Worm (Caenorhabditis elegans) whole organism, late embryonic: ENCODE measurements around the gene gst-33.

Source experiments
- C08G9.2 ChIP-seq: sonication (generic microtip); optimal IDR thresholded peaks from 2 replicates; lab custom pipeline; 2016; ENCODE audit warnings: mild to moderate bottlenecking, missing genetic modification characterization, moderate library complexity, missing compliant biosample characterization
- C38D4.7 ChIP-seq: fragments of 200-800 bp; sonication (Bioruptor generic); optimal IDR thresholded peaks from 2 replicates; lab custom pipeline; 2018; ENCODE audit warnings: mild to moderate bottlenecking, missing genetic modification characterization, moderate library complexity, missing compliant biosample characterization
- F13H6.1 ChIP-seq: sonication (generic microtip); optimal IDR thresholded peaks from 2 replicates; lab custom pipeline; 2016; ENCODE audit warnings: missing genetic modification characterization, missing compliant biosample characterization
- K02D7.2 ChIP-seq: sonication (generic microtip); optimal IDR thresholded peaks from 2 replicates; lab custom pipeline; 2017; ENCODE audit warnings: mild to moderate bottlenecking, missing genetic modification characterization, missing compliant biosample characterization
- K09A11.1 ChIP-seq: sonication (generic microtip); optimal IDR thresholded peaks from 2 replicates; lab custom pipeline; 2017; ENCODE audit warnings: antibody characterized with exemption, mild to moderate bottlenecking, missing genetic modification characterization, missing compliant biosample characterization; ENCODE audit not compliant: insufficient read depth
- T23F11.4 ChIP-seq: fragments of 200-800 bp; sonication (Bioruptor generic); optimal IDR thresholded peaks from 2 replicates; lab custom pipeline; 2018; ENCODE audit warnings: mild to moderate bottlenecking, missing genetic modification characterization, missing compliant biosample characterization
- ahr-1 ChIP-seq: sonication (generic microtip); optimal IDR thresholded peaks from 2 replicates; lab custom pipeline; 2016; ENCODE audit warnings: missing genetic modification characterization, missing compliant biosample characterization
- ama-1 ChIP-seq: fragments of 150-350 bp; optimal IDR thresholded peaks from 2 replicates; lab custom pipeline; 2014
- ceh-18 ChIP-seq: sonication (generic microtip); optimal IDR thresholded peaks from 2 replicates; lab custom pipeline; 2016; ENCODE audit warnings: missing genetic modification characterization, missing compliant biosample characterization
- ceh-31 ChIP-seq: sonication (generic microtip); optimal IDR thresholded peaks from 2 replicates; lab custom pipeline; 2016; ENCODE audit warnings: missing genetic modification characterization, missing compliant biosample characterization
- ceh-34 ChIP-seq: sonication (generic microtip); optimal IDR thresholded peaks from 2 replicates; lab custom pipeline; 2016; ENCODE audit warnings: mild to moderate bottlenecking, missing genetic modification characterization, missing compliant biosample characterization
- ceh-45 ChIP-seq: fragments of 200-800 bp; sonication (Bioruptor generic); IDR thresholded peaks from 2 replicates; pipeline ENCODE4 v1.3.6; 2022; ENCODE audit warnings: missing genetic modification reagents, missing genetic modification characterization, missing compliant biosample characterization
- ceh-6 ChIP-seq: fragments of 200-800 bp; sonication (Bioruptor generic); optimal IDR thresholded peaks from 2 replicates; lab custom pipeline; 2018; ENCODE audit warnings: mild to moderate bottlenecking, missing genetic modification characterization, missing compliant biosample characterization
- dmd-4 ChIP-seq: sonication (generic microtip); optimal IDR thresholded peaks from 2 replicates; lab custom pipeline; 2016; ENCODE audit warnings: borderline replicate concordance, missing genetic modification characterization, missing compliant biosample characterization
- dve-1 ChIP-seq: sonication (generic microtip); optimal IDR thresholded peaks from 2 replicates; lab custom pipeline; 2017; ENCODE audit warnings: antibody characterized with exemption, mild to moderate bottlenecking, missing genetic modification characterization, missing compliant biosample characterization
- elt-2 ChIP-seq: sonication (generic microtip); optimal IDR thresholded peaks from 2 replicates; lab custom pipeline; 2016; ENCODE audit warnings: missing genetic modification reagents, missing genetic modification characterization, missing compliant biosample characterization
- fax-1 ChIP-seq: sonication (generic microtip); optimal IDR thresholded peaks from 2 replicates; lab custom pipeline; 2016; ENCODE audit warnings: missing genotype, missing genetic modification characterization, missing compliant biosample characterization
- fkh-6 ChIP-seq: sonication (generic microtip); optimal IDR thresholded peaks from 2 replicates; lab custom pipeline; 2016; ENCODE audit warnings: missing genetic modification characterization, missing compliant biosample characterization
- gmeb-2 ChIP-seq: sonication (generic microtip); optimal IDR thresholded peaks from 2 replicates; lab custom pipeline; 2016; ENCODE audit warnings: missing genetic modification characterization, inconsistent platforms, missing compliant biosample characterization
- hlh-13 ChIP-seq: fragments of 200-800 bp; sonication (Bioruptor generic); optimal IDR thresholded peaks from 2 replicates; lab custom pipeline; 2018; ENCODE audit warnings: mild to moderate bottlenecking, missing genetic modification characterization, missing compliant biosample characterization
- hlh-15 ChIP-seq: sonication (generic microtip); optimal IDR thresholded peaks from 2 replicates; lab custom pipeline; 2016; ENCODE audit warnings: missing genetic modification characterization, missing compliant biosample characterization
- hlh-8 ChIP-seq: sonication (generic microtip); optimal IDR thresholded peaks from 2 replicates; lab custom pipeline; 2016; ENCODE audit warnings: missing genotype, missing genetic modification characterization, missing compliant biosample characterization
- lim-6 ChIP-seq: sonication (generic microtip); optimal IDR thresholded peaks from 2 replicates; lab custom pipeline; 2016; ENCODE audit warnings: missing genetic modification characterization, missing compliant biosample characterization
- lin-11 ChIP-seq: fragments of 200-800 bp; sonication (Bioruptor generic); optimal IDR thresholded peaks from 2 replicates; lab custom pipeline; 2018; ENCODE audit warnings: mild to moderate bottlenecking, missing genetic modification characterization, missing compliant biosample characterization
- mec-3 ChIP-seq: sonication (generic microtip); optimal IDR thresholded peaks from 2 replicates; lab custom pipeline; 2016; ENCODE audit warnings: borderline replicate concordance, missing genetic modification characterization, missing compliant biosample characterization
- nfya-1 ChIP-seq: sonication (generic microtip); optimal IDR thresholded peaks from 2 replicates; lab custom pipeline; 2017; ENCODE audit warnings: missing genetic modification characterization, mild to moderate bottlenecking, missing compliant biosample characterization, antibody characterized with exemption, moderate library complexity
- nhr-11 ChIP-seq: fragments of 150-350 bp; optimal IDR thresholded peaks from 2 replicates; lab custom pipeline; 2014; ENCODE audit warnings: missing biosample characterization, missing genetic modification characterization
- odd-2 ChIP-seq: sonication (generic microtip); optimal IDR thresholded peaks from 2 replicates; lab custom pipeline; 2017; ENCODE audit warnings: antibody characterized with exemption, mild to moderate bottlenecking, missing genetic modification characterization, missing compliant biosample characterization
- pat-9 ChIP-seq: fragments of 200-800 bp; sonication (Bioruptor generic); optimal IDR thresholded peaks from 2 replicates; lab custom pipeline; 2018; ENCODE audit warnings: mild to moderate bottlenecking, missing genetic modification characterization, moderate library complexity, missing compliant biosample characterization
- pqm-1 ChIP-seq: sonication (generic microtip); optimal IDR thresholded peaks from 2 replicates; lab custom pipeline; 2016; ENCODE audit warnings: missing genetic modification characterization, missing compliant biosample characterization
- pros-1 ChIP-seq: fragments of 150-350 bp; optimal IDR thresholded peaks from 2 replicates; lab custom pipeline; 2014; ENCODE audit warnings: missing biosample characterization, missing genetic modification reagents, missing genetic modification characterization
- sdc-2 ChIP-seq: sonication (generic microtip); optimal IDR thresholded peaks from 2 replicates; lab custom pipeline; 2016; ENCODE audit warnings: missing genotype, missing genetic modification characterization, missing compliant biosample characterization
- sox-2 ChIP-seq: fragments of 200-800 bp; sonication (Bioruptor generic); IDR thresholded peaks from 2 replicates; pipeline ENCODE4 v1.3.6; 2022; ENCODE audit warnings: missing genetic modification reagents, missing genetic modification characterization, missing compliant biosample characterization
- sox-4 ChIP-seq: sonication (generic microtip); optimal IDR thresholded peaks from 2 replicates; lab custom pipeline; 2017; ENCODE audit warnings: mild to moderate bottlenecking, missing genetic modification characterization, inconsistent platforms, missing compliant biosample characterization
- syd-9 ChIP-seq: sonication (generic microtip); optimal IDR thresholded peaks from 2 replicates; lab custom pipeline; 2016; ENCODE audit warnings: mild to moderate bottlenecking, missing genetic modification characterization, moderate library complexity, missing compliant biosample characterization
- tbx-2 ChIP-seq: sonication (generic microtip); optimal IDR thresholded peaks from 2 replicates; lab custom pipeline; 2016; ENCODE audit warnings: missing genetic modification characterization, missing compliant biosample characterization
- tbx-7 ChIP-seq: sonication (generic microtip); optimal IDR thresholded peaks from 2 replicates; lab custom pipeline; 2016; ENCODE audit warnings: missing genotype, missing genetic modification characterization, missing compliant biosample characterization
- ttx-3 ChIP-seq: sonication (generic microtip); optimal IDR thresholded peaks from 2 replicates; lab custom pipeline; 2016; ENCODE audit warnings: missing genetic modification reagents, missing genetic modification characterization, missing compliant biosample characterization
- unc-55 ChIP-seq: sonication (generic microtip); optimal IDR thresholded peaks from 2 replicates; lab custom pipeline; 2017; ENCODE audit warnings: missing biosample characterization, missing genetic modification reagents, missing genetic modification characterization
- unc-86 ChIP-seq: sonication (generic microtip); optimal IDR thresholded peaks from 2 replicates; lab custom pipeline; 2016; ENCODE audit warnings: missing genetic modification characterization, missing compliant biosample characterization
- ztf-16 ChIP-seq: sonication (generic microtip); optimal IDR thresholded peaks from 2 replicates; lab custom pipeline; 2017; ENCODE audit warnings: missing genetic modification characterization, missing compliant biosample characterization

The gst-33 gene

DNA sequence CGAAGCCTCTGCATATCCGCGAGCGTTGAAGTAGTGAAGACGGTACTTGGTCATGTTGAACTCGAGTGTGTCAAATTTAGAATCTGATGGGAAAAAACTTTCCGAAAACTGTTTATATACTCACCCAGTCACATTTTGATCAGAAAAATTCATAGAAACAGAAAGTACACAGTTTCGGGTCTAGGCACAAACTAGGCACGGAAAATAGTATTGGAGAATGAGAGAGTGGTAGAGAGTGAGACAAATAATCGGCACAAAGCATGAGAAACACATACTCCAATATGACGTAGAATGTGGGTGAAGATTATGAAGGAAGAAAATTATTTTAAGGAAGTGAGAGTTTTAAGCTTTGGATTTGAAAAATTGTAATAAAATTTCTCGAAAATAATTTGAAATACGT lies at the start of gene gst-33:
Gene gst-33, minus strand, starts transcription at position 127 of the 400 bp plus-strand sequence.
- TF ChIP-seq nhr-11 (tag; lab: Kevin White, UChicago) (no peak), elt-2 (tag; lab: Kevin White, UChicago) (no peak), hlh-13 (GFP tag; lab: Kevin White, UChicago) (no peak)
- TF ChIP-seq, all 69 proteins: peak for 0

DNA sequence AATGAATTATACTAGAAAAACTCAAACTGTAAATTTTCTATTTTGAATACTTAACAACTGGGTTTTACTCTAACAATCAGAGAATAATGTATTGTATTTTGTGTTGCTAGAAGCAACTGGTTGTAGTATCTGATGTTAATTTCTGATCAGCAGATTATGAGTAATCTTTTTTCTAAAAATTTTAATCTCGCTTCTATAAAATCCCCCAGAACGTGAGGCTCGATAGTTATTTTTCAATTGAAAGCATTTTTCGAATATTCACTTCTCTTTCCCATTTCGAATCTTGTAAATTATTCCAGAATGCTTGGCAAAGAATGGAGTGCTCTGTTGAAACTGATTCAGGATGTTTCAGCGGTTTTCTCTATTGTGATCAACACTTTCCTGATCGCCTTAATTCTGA lies 49.5 kb upstream of the gst-33 start, which contains the start of gene str-227:
Gene str-227, plus strand, starts transcription at position 301 of the 400 bp plus-strand sequence.
- TF ChIP-seq F13H6.1 (tag; lab: Kevin White, UChicago) (no peak), ceh-34 (tag; lab: Kevin White, UChicago) (no peak), hlh-8 (tag; lab: Kevin White, UChicago) (no peak), gmeb-2 (no peak), pqm-1 (no peak), K02D7.2 (no peak), sox-2 (no peak), sdc-2 (no peak), ceh-18 (tag; lab: Kevin White, UChicago) (no peak)

DNA sequence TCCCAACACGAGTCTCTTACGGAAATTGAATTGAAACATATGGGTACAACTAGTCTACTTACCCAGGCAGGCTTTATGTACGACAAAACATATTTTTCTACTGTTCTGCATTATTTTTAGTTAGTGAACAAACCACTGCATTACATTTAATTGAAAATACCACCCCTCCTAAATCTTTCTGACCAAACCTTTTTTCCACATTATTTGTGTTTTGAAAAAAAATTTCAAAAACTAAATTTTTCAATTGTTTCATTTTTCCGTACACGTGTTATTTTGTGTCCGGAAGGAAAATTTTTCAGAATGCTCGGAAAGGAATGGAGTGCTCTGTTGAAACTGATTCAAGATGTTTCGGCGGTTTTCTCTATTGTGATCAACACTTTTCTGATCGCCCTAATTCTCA lies 44.0 kb upstream of the gst-33 start, which contains the start of gene str-226:
Gene str-226, plus strand, starts transcription at position 301 of the 400 bp plus-strand sequence.
- TF ChIP-seq K02D7.2 (no peak), sox-4 (tag; lab: Kevin White, UChicago) (no peak), unc-55 (GFP tag; lab: Kevin White, UChicago) (no peak), ama-1 (lab: Kevin White, UChicago) (no peak), nhr-11 (tag; lab: Kevin White, UChicago) (no peak), ceh-18 (tag; lab: Kevin White, UChicago) (no peak), dmd-4 (tag; lab: Kevin White, UChicago) (no peak), T23F11.4 (GFP tag; lab: Kevin White, UChicago) (no peak), lim-6 (tag; lab: Kevin White, UChicago) (no peak), unc-86 (tag; lab: Kevin White, UChicago) (no peak), pqm-1 (no peak)

ce11 chrV:3509878-3510277 lies 41.5 kb upstream of the gst-33 start, which contains the start of gene str-228:
Gene str-228 (plus strand): TSS chrV:3510178.
- TF ChIP-seq T23F11.4 (GFP tag; lab: Kevin White, UChicago) (no peak), F13H6.1 (tag; lab: Kevin White, UChicago) (no peak), K09A11.1 (tag; lab: Kevin White, UChicago) (no peak), C38D4.7 (no peak), fkh-6 (tag; lab: Kevin White, UChicago) (no peak), ahr-1 (tag; lab: Kevin White, UChicago) (no peak), tbx-2 (tag; lab: Kevin White, UChicago) (no peak), syd-9 (tag; lab: Kevin White, UChicago) (no peak), lin-11 (tag; lab: Kevin White, UChicago) (no peak), pat-9 (no peak), sox-2 (no peak), nfya-1 (tag; lab: Kevin White, UChicago) (no peak), ceh-45 (no peak), ceh-6 (GFP tag; lab: Kevin White, UChicago) (no peak)

DNA sequence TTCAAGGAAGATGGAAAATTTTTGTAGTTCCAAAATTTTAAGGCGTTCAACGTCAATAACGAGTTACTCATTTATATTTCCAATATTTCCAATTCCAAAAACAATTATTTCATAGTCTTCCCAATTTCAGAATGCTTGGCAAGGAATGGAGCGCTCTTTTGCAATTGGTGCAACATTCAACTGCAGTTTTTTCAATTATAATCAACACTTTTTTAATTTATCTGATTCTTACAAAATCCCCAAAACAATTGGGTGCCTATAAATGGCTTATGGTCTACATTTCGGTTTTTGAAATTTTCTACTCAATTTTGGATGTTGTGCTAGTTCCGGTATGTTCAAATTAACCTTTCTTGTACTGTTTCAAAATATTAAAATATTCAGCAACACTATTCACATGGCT lies 39.3 kb upstream of the gst-33 start, which contains the start of gene str-225:
Gene str-225, plus strand, starts transcription at position 132 of the 400 bp plus-strand sequence.
- TF ChIP-seq odd-2 (no peak), K02D7.2 (no peak), ceh-31 (no peak), hlh-15 (tag; lab: Kevin White, UChicago) (no peak), ztf-16 (tag; lab: Kevin White, UChicago) (no peak), pros-1 (tag; lab: Kevin White, UChicago) (no peak), tbx-7 (no peak), dve-1 (tag; lab: Kevin White, UChicago) (no peak), mec-3 (tag; lab: Kevin White, UChicago) (no peak), dmd-4 (tag; lab: Kevin White, UChicago) (no peak), F13H6.1 (tag; lab: Kevin White, UChicago) (no peak), C08G9.2 (tag; lab: Kevin White, UChicago) (no peak), ttx-3 (no peak), fax-1 (no peak), ceh-6 (GFP tag; lab: Kevin White, UChicago) (no peak), sdc-2 (no peak)
